Worm (Caenorhabditis elegans) whole organism, late embryonic: ENCODE measurements around the gene rpi-2.
A peak's percentile ranks its signal among the peaks of the same experiment; 100 is the strongest.

Experiments used
- C08G9.2 ChIP-seq: sonication (generic microtip); optimal IDR thresholded peaks from 2 replicates; lab custom pipeline; 2016; ENCODE audit warnings: mild to moderate bottlenecking, missing genetic modification characterization, moderate library complexity, missing compliant biosample characterization
- C38D4.7 ChIP-seq: fragments of 200-800 bp; sonication (Bioruptor generic); optimal IDR thresholded peaks from 2 replicates; lab custom pipeline; 2018; ENCODE audit warnings: mild to moderate bottlenecking, missing genetic modification characterization, moderate library complexity, missing compliant biosample characterization
- F13H6.1 ChIP-seq: sonication (generic microtip); optimal IDR thresholded peaks from 2 replicates; lab custom pipeline; 2016; ENCODE audit warnings: missing genetic modification characterization, missing compliant biosample characterization
- K09A11.1 ChIP-seq: sonication (generic microtip); optimal IDR thresholded peaks from 2 replicates; lab custom pipeline; 2017; ENCODE audit warnings: antibody characterized with exemption, mild to moderate bottlenecking, missing genetic modification characterization, missing compliant biosample characterization; ENCODE audit not compliant: insufficient read depth
- T23F11.4 ChIP-seq: fragments of 200-800 bp; sonication (Bioruptor generic); optimal IDR thresholded peaks from 2 replicates; lab custom pipeline; 2018; ENCODE audit warnings: mild to moderate bottlenecking, missing genetic modification characterization, missing compliant biosample characterization
- Y22D7AL.16 ChIP-seq: sonication (generic microtip); optimal IDR thresholded peaks from 2 replicates; lab custom pipeline; 2016; ENCODE audit warnings: missing genetic modification characterization, missing compliant biosample characterization
- ahr-1 ChIP-seq: sonication (generic microtip); optimal IDR thresholded peaks from 2 replicates; lab custom pipeline; 2016; ENCODE audit warnings: missing genetic modification characterization, missing compliant biosample characterization
- ama-1 ChIP-seq: fragments of 150-350 bp; optimal IDR thresholded peaks from 2 replicates; lab custom pipeline; 2014
- ceh-19 ChIP-seq: fragments of 200-800 bp; sonication (Bioruptor generic); optimal IDR thresholded peaks from 2 replicates; lab custom pipeline; 2018; ENCODE audit warnings: mild to moderate bottlenecking, missing genetic modification characterization, missing compliant biosample characterization
- ceh-2 ChIP-seq: sonication (generic microtip); optimal IDR thresholded peaks from 2 replicates; lab custom pipeline; 2016; ENCODE audit warnings: missing genotype, missing genetic modification characterization, missing compliant biosample characterization
- ceh-31 ChIP-seq: sonication (generic microtip); optimal IDR thresholded peaks from 2 replicates; lab custom pipeline; 2016; ENCODE audit warnings: missing genetic modification characterization, missing compliant biosample characterization
- ceh-34 ChIP-seq: sonication (generic microtip); optimal IDR thresholded peaks from 2 replicates; lab custom pipeline; 2016; ENCODE audit warnings: mild to moderate bottlenecking, missing genetic modification characterization, missing compliant biosample characterization
- ceh-45 ChIP-seq: fragments of 200-800 bp; sonication (Bioruptor generic); IDR thresholded peaks from 2 replicates; pipeline ENCODE4 v1.3.6; 2022; ENCODE audit warnings: missing genetic modification reagents, missing genetic modification characterization, missing compliant biosample characterization
- ceh-48 ChIP-seq: sonication (generic microtip); optimal IDR thresholded peaks from 2 replicates; lab custom pipeline; 2016; ENCODE audit warnings: missing genetic modification characterization, inconsistent platforms, missing compliant biosample characterization
- ceh-6 ChIP-seq: fragments of 200-800 bp; sonication (Bioruptor generic); optimal IDR thresholded peaks from 2 replicates; lab custom pipeline; 2018; ENCODE audit warnings: mild to moderate bottlenecking, missing genetic modification characterization, missing compliant biosample characterization
- ceh-9 ChIP-seq: sonication (generic microtip); optimal IDR thresholded peaks from 2 replicates; lab custom pipeline; 2016; ENCODE audit warnings: mild to moderate bottlenecking, missing genetic modification characterization, inconsistent platforms, missing compliant biosample characterization
- che-1 ChIP-seq: sonication (generic microtip); optimal IDR thresholded peaks from 2 replicates; lab custom pipeline; 2016; ENCODE audit warnings: mild to moderate bottlenecking, missing genetic modification characterization, missing compliant biosample characterization
- dve-1 ChIP-seq: sonication (generic microtip); optimal IDR thresholded peaks from 2 replicates; lab custom pipeline; 2017; ENCODE audit warnings: antibody characterized with exemption, mild to moderate bottlenecking, missing genetic modification characterization, missing compliant biosample characterization
- ets-4 ChIP-seq: sonication (generic microtip); optimal IDR thresholded peaks from 2 replicates; lab custom pipeline; 2016; ENCODE audit warnings: missing genetic modification characterization, missing compliant biosample characterization
- fax-1 ChIP-seq: sonication (generic microtip); optimal IDR thresholded peaks from 2 replicates; lab custom pipeline; 2016; ENCODE audit warnings: missing genotype, missing genetic modification characterization, missing compliant biosample characterization
- gmeb-2 ChIP-seq: sonication (generic microtip); optimal IDR thresholded peaks from 2 replicates; lab custom pipeline; 2016; ENCODE audit warnings: missing genetic modification characterization, inconsistent platforms, missing compliant biosample characterization
- hlh-13 ChIP-seq: fragments of 200-800 bp; sonication (Bioruptor generic); optimal IDR thresholded peaks from 2 replicates; lab custom pipeline; 2018; ENCODE audit warnings: mild to moderate bottlenecking, missing genetic modification characterization, missing compliant biosample characterization
- hlh-15 ChIP-seq: sonication (generic microtip); optimal IDR thresholded peaks from 2 replicates; lab custom pipeline; 2016; ENCODE audit warnings: missing genetic modification characterization, missing compliant biosample characterization
- hlh-30 ChIP-seq: sonication (generic microtip); optimal IDR thresholded peaks from 2 replicates; lab custom pipeline; 2017; ENCODE audit warnings: antibody characterized with exemption, missing genetic modification characterization, missing compliant biosample characterization; ENCODE audit not compliant: insufficient read depth
- hlh-6 ChIP-seq: sonication (generic microtip); optimal IDR thresholded peaks from 2 replicates; lab custom pipeline; 2016; ENCODE audit warnings: missing genotype, missing genetic modification characterization, missing compliant biosample characterization
- lim-6 ChIP-seq: sonication (generic microtip); optimal IDR thresholded peaks from 2 replicates; lab custom pipeline; 2016; ENCODE audit warnings: missing genetic modification characterization, missing compliant biosample characterization
- lin-11 ChIP-seq: fragments of 200-800 bp; sonication (Bioruptor generic); optimal IDR thresholded peaks from 2 replicates; lab custom pipeline; 2018; ENCODE audit warnings: mild to moderate bottlenecking, missing genetic modification characterization, missing compliant biosample characterization
- mec-3 ChIP-seq: sonication (generic microtip); optimal IDR thresholded peaks from 2 replicates; lab custom pipeline; 2016; ENCODE audit warnings: borderline replicate concordance, missing genetic modification characterization, missing compliant biosample characterization
- nfya-1 ChIP-seq: sonication (generic microtip); optimal IDR thresholded peaks from 2 replicates; lab custom pipeline; 2017; ENCODE audit warnings: missing genetic modification characterization, mild to moderate bottlenecking, missing compliant biosample characterization, antibody characterized with exemption, moderate library complexity
- nhr-11 ChIP-seq: fragments of 150-350 bp; optimal IDR thresholded peaks from 2 replicates; lab custom pipeline; 2014; ENCODE audit warnings: missing biosample characterization, missing genetic modification characterization
- npax-4 ChIP-seq: sonication (generic microtip); optimal IDR thresholded peaks from 2 replicates; lab custom pipeline; 2016; ENCODE audit warnings: missing genetic modification characterization, missing compliant biosample characterization
- pag-3 ChIP-seq: sonication (generic microtip); optimal IDR thresholded peaks from 2 replicates; lab custom pipeline; 2016; ENCODE audit warnings: missing compliant biosample characterization, missing genetic modification characterization, borderline replicate concordance
- pat-9 ChIP-seq: fragments of 200-800 bp; sonication (Bioruptor generic); optimal IDR thresholded peaks from 2 replicates; lab custom pipeline; 2018; ENCODE audit warnings: mild to moderate bottlenecking, missing genetic modification characterization, moderate library complexity, missing compliant biosample characterization
- pax-1 ChIP-seq: fragments of 150-350 bp; optimal IDR thresholded peaks from 2 replicates; lab custom pipeline; 2014; ENCODE audit warnings: missing biosample characterization, missing genetic modification characterization
- pha-2 ChIP-seq: sonication (generic microtip); optimal IDR thresholded peaks from 2 replicates; lab custom pipeline; 2017; ENCODE audit warnings: mild to moderate bottlenecking, missing genetic modification characterization, missing compliant biosample characterization
- pros-1 ChIP-seq: fragments of 150-350 bp; optimal IDR thresholded peaks from 2 replicates; lab custom pipeline; 2014; ENCODE audit warnings: missing biosample characterization, missing genetic modification reagents, missing genetic modification characterization
- rnt-1 ChIP-seq: sonication (generic microtip); optimal IDR thresholded peaks from 2 replicates; lab custom pipeline; 2016; ENCODE audit warnings: missing genetic modification characterization, missing compliant biosample characterization
- sox-4 ChIP-seq: sonication (generic microtip); optimal IDR thresholded peaks from 2 replicates; lab custom pipeline; 2017; ENCODE audit warnings: mild to moderate bottlenecking, missing genetic modification characterization, inconsistent platforms, missing compliant biosample characterization
- syd-9 ChIP-seq: sonication (generic microtip); optimal IDR thresholded peaks from 2 replicates; lab custom pipeline; 2016; ENCODE audit warnings: mild to moderate bottlenecking, missing genetic modification characterization, moderate library complexity, missing compliant biosample characterization
- tbx-2 ChIP-seq: sonication (generic microtip); optimal IDR thresholded peaks from 2 replicates; lab custom pipeline; 2016; ENCODE audit warnings: missing genetic modification characterization, missing compliant biosample characterization
- unc-42 ChIP-seq: sonication (generic microtip); optimal IDR thresholded peaks from 2 replicates; lab custom pipeline; 2016; ENCODE audit warnings: missing genotype, missing genetic modification characterization, missing compliant biosample characterization
- unc-55 ChIP-seq: sonication (generic microtip); optimal IDR thresholded peaks from 2 replicates; lab custom pipeline; 2017; ENCODE audit warnings: missing biosample characterization, missing genetic modification reagents, missing genetic modification characterization
- ztf-16 ChIP-seq: sonication (generic microtip); optimal IDR thresholded peaks from 2 replicates; lab custom pipeline; 2017; ENCODE audit warnings: missing genetic modification characterization, missing compliant biosample characterization

rpi-2 gene

DNA sequence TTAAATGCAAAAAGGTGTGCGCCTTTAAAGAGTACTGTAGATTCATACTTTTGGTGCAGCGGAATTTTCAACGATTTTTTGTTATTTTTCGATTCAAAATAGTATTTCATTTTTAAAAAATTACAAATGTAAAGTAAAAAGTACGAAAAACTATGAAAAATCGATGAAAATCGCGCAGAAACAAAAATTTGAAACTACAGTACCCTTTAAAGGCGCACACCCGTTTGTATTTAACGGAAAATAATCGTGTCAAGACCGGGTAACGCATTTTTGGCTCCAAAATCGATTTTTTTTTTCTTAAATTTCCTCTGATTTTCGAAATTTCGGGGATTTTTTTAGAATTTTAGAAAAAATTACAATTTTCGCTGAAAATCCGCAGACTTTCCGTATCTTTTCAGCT, 3.1 kb upstream of the rpi-2 start:
- TF ChIP-seq che-1 (tag; lab: Kevin White, UChicago) (no peak), ceh-45 (GFP tag; lab: Robert Waterston, UW) (no peak), fax-1 (tag; lab: Kevin White, UChicago) (no peak), pros-1 (tag; lab: Kevin White, UChicago) (no peak), sox-4 (tag; lab: Kevin White, UChicago) (no peak), ceh-2 (tag; lab: Kevin White, UChicago) (no peak), tbx-2 (tag; lab: Kevin White, UChicago) (no peak)

ce11 chrIV:1708426-1708826, 2.6 kb upstream of the rpi-2 start:
- peak; percentile 19 for TF ChIP-seq ceh-31 (tag; lab: Kevin White, UChicago)
- TF ChIP-seq Y22D7AL.16 (tag; lab: Kevin White, UChicago) = no peak

ce11 chrIV:1709002-1709401, 2.1 kb upstream of the rpi-2 start:
- TF ChIP-seq nfya-1 (tag; lab: Kevin White, UChicago) = no peak
- no peak for TF ChIP-seq tbx-2 (tag; lab: Kevin White, UChicago)
- TF ChIP-seq T23F11.4 (GFP tag; lab: Kevin White, UChicago) = no peak
- TF ChIP-seq ceh-45 (GFP tag; lab: Robert Waterston, UW) = no peak
- TF ChIP-seq ama-1 (lab: Kevin White, UChicago) = no peak
- no peak for TF ChIP-seq pag-3 (tag; lab: Kevin White, UChicago)
- no peak for TF ChIP-seq sox-4 (tag; lab: Kevin White, UChicago)
- no peak for TF ChIP-seq lim-6
- TF ChIP-seq pat-9 (tag; lab: Kevin White, UChicago) = no peak
- TF ChIP-seq gmeb-2 (tag; lab: Kevin White, UChicago) = no peak
- TF ChIP-seq pax-1 = no peak
- TF ChIP-seq unc-42 (tag; lab: Kevin White, UChicago) = no peak
- no peak for TF ChIP-seq syd-9 (tag; lab: Kevin White, UChicago)
- no peak for TF ChIP-seq ceh-2 (tag; lab: Kevin White, UChicago)
- no peak for TF ChIP-seq rnt-1 (tag; lab: Kevin White, UChicago)
- no peak for TF ChIP-seq ceh-48 (tag; lab: Kevin White, UChicago)
- no peak for TF ChIP-seq ahr-1 (tag; lab: Kevin White, UChicago)
- TF ChIP-seq mec-3 (tag; lab: Kevin White, UChicago) = no peak
- TF ChIP-seq ceh-19 (GFP tag; lab: Kevin White, UChicago) = no peak

- TF ChIP-seq nfya-1 (tag; lab: Kevin White, UChicago) = peak; percentile 58
- no peak for TF ChIP-seq ceh-34 (tag; lab: Kevin White, UChicago)
- peak; percentile 44 for TF ChIP-seq unc-55
- peak; percentile 19 for TF ChIP-seq tbx-2 (tag; lab: Kevin White, UChicago)
- peak; percentile 6 for TF ChIP-seq hlh-30
- no peak for TF ChIP-seq hlh-13 (GFP tag; lab: Kevin White, UChicago)
- TF ChIP-seq pax-1 = no peak
- TF ChIP-seq F13H6.1 (tag; lab: Kevin White, UChicago) = no peak
- TF ChIP-seq npax-4 = no peak
- no peak for TF ChIP-seq K09A11.1
- no peak for TF ChIP-seq ama-1 (lab: Kevin White, UChicago)
These were observed 1.3 kb upstream of the rpi-2 start, which contains the start of the genes pbs-1 and K08D12.3 for ce11 chrIV:1709695-1710315. Gene pbs-1, minus strand, starts transcription at chrIV:1709745. Gene K08D12.3, plus strand, starts transcription at chrIV:1710265.

- TF ChIP-seq ceh-19 (GFP tag; lab: Kevin White, UChicago) (no peak), nhr-11 (tag; lab: Kevin White, UChicago) (no peak), hlh-15 (no peak), ets-4 (tag; lab: Kevin White, UChicago) (no peak), unc-55 (no peak), hlh-6 (no peak), syd-9 (tag; lab: Kevin White, UChicago) (no peak), C38D4.7 (no peak), dve-1 (tag; lab: Kevin White, UChicago) (no peak), ztf-16 (no peak), ceh-6 (GFP tag; lab: Kevin White, UChicago) (no peak), lin-11 (no peak), ceh-48 (tag; lab: Kevin White, UChicago) (no peak), ceh-9 (tag; lab: Kevin White, UChicago) (no peak), C08G9.2 (tag; lab: Kevin White, UChicago) (no peak), gmeb-2 (tag; lab: Kevin White, UChicago) (no peak), pha-2 (tag; lab: Kevin White, UChicago) (no peak)
These were observed 527 bp upstream of the rpi-2 start for ce11 chrIV:1710535-1710934.
